Worm (Caenorhabditis elegans) whole organism, early embryonic: ENCODE data around the gene irld-39.

Experiments used
- ama-1 ChIP-seq: fragments of 150-350 bp; optimal IDR thresholded peaks from 2 replicates; lab custom pipeline; 2014
- ets-7 ChIP-seq: sonication (generic microtip); optimal IDR thresholded peaks from 2 replicates; lab custom pipeline; 2016; ENCODE audit warnings: missing genotype, missing genetic modification characterization, missing compliant biosample characterization
- hmbx-1 ChIP-seq: sonication (generic microtip); optimal IDR thresholded peaks from 2 replicates; lab custom pipeline; 2016; ENCODE audit warnings: mild to moderate bottlenecking, missing genetic modification characterization, missing compliant biosample characterization
- scrt-1 ChIP-seq: fragments of 200-800 bp; sonication (Bioruptor generic); IDR thresholded peaks from 2 replicates; pipeline ENCODE4 v1.3.6; 2022; ENCODE audit warnings: missing genetic modification characterization, missing compliant biosample characterization
- tbx-37 ChIP-seq: fragments of 200-800 bp; sonication (Bioruptor generic); conservative IDR thresholded peaks from 2 replicates; pipeline ENCODE4 v1.3.6; 2022; ENCODE audit warnings: missing genetic modification reagents, missing genetic modification characterization, missing compliant biosample characterization

DNA sequence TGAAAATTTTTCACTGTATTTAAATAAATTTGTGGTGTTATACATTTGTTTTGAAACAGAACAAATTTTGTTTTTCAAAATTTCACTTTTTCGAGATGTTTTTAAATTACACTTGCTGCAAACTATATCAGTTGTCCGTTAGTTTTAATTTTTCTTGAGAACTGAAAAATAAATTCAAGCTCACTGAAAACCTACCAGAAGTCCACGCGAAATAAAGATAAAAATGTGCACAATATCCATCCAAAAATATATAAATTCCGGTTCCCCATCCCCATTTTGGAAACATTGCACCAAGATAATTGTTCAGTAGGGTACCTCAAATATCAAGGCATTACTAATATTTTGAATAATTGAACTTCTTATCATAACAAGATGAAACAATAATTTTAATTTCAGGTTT lies 12.3 kb upstream of the irld-39 start:
- TF ChIP-seq tbx-37 (GFP tag; lab: Robert Waterston, UW) (no peak), ets-7 (tag; lab: Kevin White, UChicago) (no peak), ama-1 (lab: Kevin White, UChicago) (no peak), hmbx-1 (tag; lab: Kevin White, UChicago) (no peak), scrt-1 (GFP tag; lab: Robert Waterston, UW) (no peak)
